Worm (Caenorhabditis elegans) whole organism, late embryonic: ENCODE measurements around the gene nasp-1.

Source experiments
- C38D4.7 ChIP-seq: fragments of 200-800 bp; sonication (Bioruptor generic); optimal IDR thresholded peaks from 2 replicates; lab custom pipeline; 2018; ENCODE audit warnings: mild to moderate bottlenecking, missing genetic modification characterization, moderate library complexity, missing compliant biosample characterization
- T23F11.4 ChIP-seq: fragments of 200-800 bp; sonication (Bioruptor generic); optimal IDR thresholded peaks from 2 replicates; lab custom pipeline; 2018; ENCODE audit warnings: mild to moderate bottlenecking, missing genetic modification characterization, missing compliant biosample characterization
- Y22D7AL.16 ChIP-seq: sonication (generic microtip); optimal IDR thresholded peaks from 2 replicates; lab custom pipeline; 2016; ENCODE audit warnings: missing genetic modification characterization, missing compliant biosample characterization
- ahr-1 ChIP-seq: sonication (generic microtip); optimal IDR thresholded peaks from 2 replicates; lab custom pipeline; 2016; ENCODE audit warnings: missing genetic modification characterization, missing compliant biosample characterization
- ceh-14 ChIP-seq: sonication (generic microtip); optimal IDR thresholded peaks from 2 replicates; lab custom pipeline; 2016; ENCODE audit warnings: missing genotype, missing genetic modification characterization, missing compliant biosample characterization
- ceh-18 ChIP-seq: sonication (generic microtip); optimal IDR thresholded peaks from 2 replicates; lab custom pipeline; 2016; ENCODE audit warnings: missing genetic modification characterization, missing compliant biosample characterization
- ceh-19 ChIP-seq: fragments of 200-800 bp; sonication (Bioruptor generic); optimal IDR thresholded peaks from 2 replicates; lab custom pipeline; 2018; ENCODE audit warnings: mild to moderate bottlenecking, missing genetic modification characterization, missing compliant biosample characterization
- ceh-30 ChIP-seq: fragments of 150-350 bp; optimal IDR thresholded peaks from 2 replicates; lab custom pipeline; 2014; ENCODE audit warnings: missing biosample characterization, missing genetic modification characterization
- ceh-31 ChIP-seq: sonication (generic microtip); optimal IDR thresholded peaks from 2 replicates; lab custom pipeline; 2016; ENCODE audit warnings: missing genetic modification characterization, missing compliant biosample characterization
- ceh-45 ChIP-seq: fragments of 200-800 bp; sonication (Bioruptor generic); IDR thresholded peaks from 2 replicates; pipeline ENCODE4 v1.3.6; 2022; ENCODE audit warnings: missing genetic modification reagents, missing genetic modification characterization, missing compliant biosample characterization
- ceh-48 ChIP-seq: sonication (generic microtip); optimal IDR thresholded peaks from 2 replicates; lab custom pipeline; 2016; ENCODE audit warnings: missing genetic modification characterization, inconsistent platforms, missing compliant biosample characterization
- ceh-6 ChIP-seq: fragments of 200-800 bp; sonication (Bioruptor generic); optimal IDR thresholded peaks from 2 replicates; lab custom pipeline; 2018; ENCODE audit warnings: mild to moderate bottlenecking, missing genetic modification characterization, missing compliant biosample characterization
- dve-1 ChIP-seq: sonication (generic microtip); optimal IDR thresholded peaks from 2 replicates; lab custom pipeline; 2017; ENCODE audit warnings: antibody characterized with exemption, mild to moderate bottlenecking, missing genetic modification characterization, missing compliant biosample characterization
- elt-2 ChIP-seq: sonication (generic microtip); optimal IDR thresholded peaks from 2 replicates; lab custom pipeline; 2016; ENCODE audit warnings: missing genetic modification reagents, missing genetic modification characterization, missing compliant biosample characterization
- elt-4 ChIP-seq: sonication (generic microtip); optimal IDR thresholded peaks from 2 replicates; lab custom pipeline; 2016; ENCODE audit warnings: missing genetic modification characterization, missing compliant biosample characterization
- ets-4 ChIP-seq: sonication (generic microtip); optimal IDR thresholded peaks from 2 replicates; lab custom pipeline; 2016; ENCODE audit warnings: missing genetic modification characterization, missing compliant biosample characterization
- eyg-1 ChIP-seq: sonication (generic microtip); optimal IDR thresholded peaks from 2 replicates; lab custom pipeline; 2016; ENCODE audit warnings: missing genotype, missing genetic modification characterization, missing compliant biosample characterization
- gmeb-2 ChIP-seq: sonication (generic microtip); optimal IDR thresholded peaks from 2 replicates; lab custom pipeline; 2016; ENCODE audit warnings: missing genetic modification characterization, inconsistent platforms, missing compliant biosample characterization
- hlh-15 ChIP-seq: sonication (generic microtip); optimal IDR thresholded peaks from 2 replicates; lab custom pipeline; 2016; ENCODE audit warnings: missing genetic modification characterization, missing compliant biosample characterization
- npax-4 ChIP-seq: sonication (generic microtip); optimal IDR thresholded peaks from 2 replicates; lab custom pipeline; 2016; ENCODE audit warnings: missing genetic modification characterization, missing compliant biosample characterization
- odd-2 ChIP-seq: sonication (generic microtip); optimal IDR thresholded peaks from 2 replicates; lab custom pipeline; 2017; ENCODE audit warnings: antibody characterized with exemption, mild to moderate bottlenecking, missing genetic modification characterization, missing compliant biosample characterization
- pag-3 ChIP-seq: sonication (generic microtip); optimal IDR thresholded peaks from 2 replicates; lab custom pipeline; 2016; ENCODE audit warnings: missing compliant biosample characterization, missing genetic modification characterization, borderline replicate concordance
- pat-9 ChIP-seq: fragments of 200-800 bp; sonication (Bioruptor generic); optimal IDR thresholded peaks from 2 replicates; lab custom pipeline; 2018; ENCODE audit warnings: mild to moderate bottlenecking, missing genetic modification characterization, moderate library complexity, missing compliant biosample characterization
- pha-2 ChIP-seq: sonication (generic microtip); optimal IDR thresholded peaks from 2 replicates; lab custom pipeline; 2017; ENCODE audit warnings: mild to moderate bottlenecking, missing genetic modification characterization, missing compliant biosample characterization
- pha-4 ChIP-seq: fragments of 150-350 bp; optimal IDR thresholded peaks from 2 replicates; lab custom pipeline; 2018; ENCODE audit warnings: missing biosample characterization, missing genetic modification reagents, missing genetic modification characterization
- pros-1 ChIP-seq: fragments of 150-350 bp; optimal IDR thresholded peaks from 2 replicates; lab custom pipeline; 2014; ENCODE audit warnings: missing biosample characterization, missing genetic modification reagents, missing genetic modification characterization
- ref-2 ChIP-seq: sonication (generic microtip); optimal IDR thresholded peaks from 2 replicates; lab custom pipeline; 2016; ENCODE audit warnings: missing genetic modification characterization, missing compliant biosample characterization
- rnt-1 ChIP-seq: sonication (generic microtip); optimal IDR thresholded peaks from 2 replicates; lab custom pipeline; 2016; ENCODE audit warnings: missing genetic modification characterization, missing compliant biosample characterization
- sdc-2 ChIP-seq: sonication (generic microtip); optimal IDR thresholded peaks from 2 replicates; lab custom pipeline; 2016; ENCODE audit warnings: missing genotype, missing genetic modification characterization, missing compliant biosample characterization
- tbx-7 ChIP-seq: sonication (generic microtip); optimal IDR thresholded peaks from 2 replicates; lab custom pipeline; 2016; ENCODE audit warnings: missing genotype, missing genetic modification characterization, missing compliant biosample characterization
- unc-42 ChIP-seq: sonication (generic microtip); optimal IDR thresholded peaks from 2 replicates; lab custom pipeline; 2016; ENCODE audit warnings: missing genotype, missing genetic modification characterization, missing compliant biosample characterization
- unc-55 ChIP-seq: sonication (generic microtip); optimal IDR thresholded peaks from 2 replicates; lab custom pipeline; 2017; ENCODE audit warnings: missing biosample characterization, missing genetic modification reagents, missing genetic modification characterization
- unc-86 ChIP-seq: sonication (generic microtip); optimal IDR thresholded peaks from 2 replicates; lab custom pipeline; 2016; ENCODE audit warnings: missing genetic modification characterization, missing compliant biosample characterization

nasp-1 gene

ce11 chrII:11105981-11106711 is at the start of gene nasp-1:
Gene nasp-1 (plus strand): TSS chrII:11106612.
- no peak for TF ChIP-seq pha-4 (tag; lab: Kevin White, UChicago)
- no peak for TF ChIP-seq unc-86
- TF ChIP-seq hlh-15: no peak
- TF ChIP-seq ceh-19 (GFP tag; lab: Kevin White, UChicago): no peak

ce11 chrII:11057256-11057655 is 49.2 kb upstream of the nasp-1 start:
- TF ChIP-seq gmeb-2 (tag; lab: Kevin White, UChicago) (no peak), T23F11.4 (no peak), ceh-48 (tag; lab: Kevin White, UChicago) (no peak), sdc-2 (tag; lab: Kevin White, UChicago) (no peak), dve-1 (no peak), ets-4 (tag; lab: Kevin White, UChicago) (no peak)

ce11 chrII:11064191-11064695 is 42.2 kb upstream of the nasp-1 start:
- peak; percentile 20 for TF ChIP-seq ref-2
- no peak for TF ChIP-seq npax-4 (tag; lab: Kevin White, UChicago)

- TF ChIP-seq ceh-45: no peak
- no peak for TF ChIP-seq pat-9 (tag; lab: Kevin White, UChicago)
- TF ChIP-seq elt-2 (tag; lab: Kevin White, UChicago): no peak
- TF ChIP-seq unc-55: peak; percentile 0
- TF ChIP-seq ceh-18 (tag; lab: Kevin White, UChicago): no peak
- no peak for TF ChIP-seq eyg-1 (tag; lab: Kevin White, UChicago)
- no peak for TF ChIP-seq ceh-6
- no peak for TF ChIP-seq pha-2 (tag; lab: Kevin White, UChicago)
- peak; percentile 16 for TF ChIP-seq ceh-14 (tag; lab: Kevin White, UChicago)
- TF ChIP-seq ceh-31 (tag; lab: Kevin White, UChicago): peak; percentile 2
- peak; percentile 54 for TF ChIP-seq unc-42 (tag; lab: Kevin White, UChicago)
- no peak for TF ChIP-seq ahr-1 (tag; lab: Kevin White, UChicago)
- no peak for TF ChIP-seq hlh-15
- no peak for TF ChIP-seq rnt-1 (tag; lab: Kevin White, UChicago)
- no peak for TF ChIP-seq pag-3 (tag; lab: Kevin White, UChicago)
- no peak for TF ChIP-seq C38D4.7 (GFP tag; lab: Kevin White, UChicago)
- no peak for TF ChIP-seq pros-1
- no peak for TF ChIP-seq tbx-7 (tag; lab: Kevin White, UChicago)
- TF ChIP-seq ceh-30 (tag; lab: Kevin White, UChicago): no peak
- TF ChIP-seq odd-2: no peak
- TF ChIP-seq ref-2: no peak
- no peak for TF ChIP-seq Y22D7AL.16 (tag; lab: Kevin White, UChicago)
- no peak for TF ChIP-seq elt-4
Observed at ce11 chrII:11072565-11072964, 33.8 kb upstream of the nasp-1 start.

ce11 chrII:11076550-11076949 is 29.9 kb upstream of the nasp-1 start:
- TF ChIP-seq rnt-1 (tag; lab: Kevin White, UChicago) (peak; percentile 30), odd-2 (no peak), ets-4 (tag; lab: Kevin White, UChicago) (no peak), ref-2 (no peak)
- TF ChIP-seq, all 69 proteins: peak for 1
